Fruit fly (Drosophila melanogaster) whole organism, embryonic: ENCODE results near the gene osk.

Experiments
- Ada2b ChIP-seq: fragments of 200-800 bp; sonication (Bioruptor generic); IDR thresholded peaks from 2 replicates; pipeline ENCODE4 v1.3.6; 2022; ENCODE audit warnings: missing biosample characterization, missing genetic modification characterization
- Atf-2 ChIP-seq: fragments of 200-800 bp; sonication (Bioruptor generic); optimal IDR thresholded peaks from 2 replicates; lab custom pipeline; 2016; ENCODE audit warnings: missing biosample characterization, missing genetic modification characterization
- Atf3 ChIP-seq: fragments of 200-800 bp; sonication (Bioruptor generic); optimal IDR thresholded peaks from 3 replicates; lab custom pipeline; 2016; ENCODE audit warnings: missing biosample characterization, missing genetic modification characterization
- CG10979 ChIP-seq: fragments of 200-800 bp; sonication (Bioruptor generic); optimal IDR thresholded peaks from 2 replicates; lab custom pipeline; 2018; ENCODE audit warnings: missing biosample characterization, mild to moderate bottlenecking, missing genetic modification characterization, moderate library complexity
- CG11085 ChIP-seq: fragments of 200-800 bp; sonication (Bioruptor generic); IDR thresholded peaks from 2 replicates; pipeline ENCODE4 v1.3.6; 2022; ENCODE audit warnings: missing biosample characterization, missing genetic modification characterization
- CG12299 ChIP-seq: fragments of 200-800 bp; sonication (Bioruptor generic); optimal IDR thresholded peaks from 2 replicates; lab custom pipeline; 2018; ENCODE audit warnings: missing biosample characterization, mild to moderate bottlenecking, missing genetic modification characterization
- CG1233 ChIP-seq: fragments of 200-800 bp; sonication (Bioruptor generic); optimal IDR thresholded peaks from 4 replicates; lab custom pipeline; 2018; ENCODE audit warnings: missing biosample characterization, mild to moderate bottlenecking, missing genetic modification characterization
- CG13775 ChIP-seq: fragments of 200-800 bp; sonication (Bioruptor generic); optimal IDR thresholded peaks from 3 replicates; lab custom pipeline; 2017; ENCODE audit warnings: missing biosample characterization, mild to moderate bottlenecking, missing genetic modification characterization
- CG14441 ChIP-seq: fragments of 200-800 bp; sonication (Bioruptor generic); IDR thresholded peaks from 2 replicates; pipeline ENCODE4 v1.3.6; 2022; ENCODE audit warnings: missing biosample characterization, missing genetic modification characterization
- CG16813 ChIP-seq: fragments of 200-800 bp; sonication (Bioruptor generic); IDR thresholded peaks from 3 replicates; pipeline ENCODE4 v1.3.6; 2022; ENCODE audit warnings: missing biosample characterization, missing genetic modification characterization; ENCODE audit not compliant: partially characterized antibody
- CG1792 ChIP-seq: fragments of 200-800 bp; sonication (Bioruptor generic); optimal IDR thresholded peaks from 2 replicates; lab custom pipeline; 2016; ENCODE audit warnings: missing biosample characterization, missing genetic modification characterization
- CG2678 ChIP-seq: fragments of 200-800 bp; sonication (Bioruptor generic); optimal IDR thresholded peaks from 3 replicates; lab custom pipeline; 2019; ENCODE audit warnings: missing biosample characterization, mild to moderate bottlenecking, missing genetic modification characterization, moderate library complexity
- CG33557 ChIP-seq: fragments of 200-800 bp; sonication (Bioruptor generic); optimal IDR thresholded peaks from 2 replicates; lab custom pipeline; 2019; ENCODE audit warnings: missing biosample characterization, mild to moderate bottlenecking, missing genetic modification characterization, moderate library complexity
- CG4730 ChIP-seq: fragments of 200-800 bp; sonication (Bioruptor generic); IDR thresholded peaks from 2 replicates; pipeline ENCODE4 v1.3.6; 2022; ENCODE audit warnings: missing biosample characterization, missing genetic modification characterization
- CG5953 ChIP-seq: fragments of 200-800 bp; sonication (Bioruptor generic); IDR thresholded peaks from 2 replicates; pipeline ENCODE4 v1.3.6; 2022; ENCODE audit warnings: missing biosample characterization, missing genetic modification characterization
- CG9727 ChIP-seq: fragments of 200-800 bp; sonication (Bioruptor generic); optimal IDR thresholded peaks from 3 replicates; lab custom pipeline; 2017; ENCODE audit warnings: missing biosample characterization, mild to moderate bottlenecking, missing genetic modification characterization
- CTCF ChIP-seq: fragments of 200-800 bp; sonication (Bioruptor generic); optimal IDR thresholded peaks from 2 replicates; lab custom pipeline; 2017; ENCODE audit warnings: missing biosample characterization, mild to moderate bottlenecking, missing genetic modification characterization, moderate library complexity
- CoRest ChIP-seq: fragments of 200-800 bp; sonication (Bioruptor generic); optimal IDR thresholded peaks from 3 replicates; lab custom pipeline; 2018; ENCODE audit warnings: missing biosample characterization, mild to moderate bottlenecking, missing genetic modification characterization, moderate library complexity
- Doc2 ChIP-seq: fragments of 200-800 bp; sonication (Bioruptor generic); IDR thresholded peaks from 2 replicates; pipeline ENCODE4 v1.3.6; 2022; ENCODE audit warnings: missing biosample characterization, missing genetic modification characterization
- Ets65A ChIP-seq: fragments of 200-800 bp; sonication (Bioruptor generic); peaks from one replicate; lab custom pipeline; 2016; ENCODE audit warnings: missing biosample characterization, missing genetic modification characterization
- Fer1 ChIP-seq: fragments of 200-800 bp; sonication (Bioruptor generic); optimal IDR thresholded peaks from 2 replicates; lab custom pipeline; 2017; ENCODE audit warnings: missing biosample characterization, mild to moderate bottlenecking, missing genetic modification characterization
- H15 ChIP-seq: fragments of 200-800 bp; sonication (Bioruptor generic); IDR thresholded peaks from 3 replicates; pipeline ENCODE4 v1.3.6; 2022; ENCODE audit warnings: missing biosample characterization, missing genetic modification characterization
- Hey ChIP-seq: fragments of 200-800 bp; sonication (Bioruptor generic); optimal IDR thresholded peaks from 3 replicates; lab custom pipeline; 2018; ENCODE audit warnings: missing biosample characterization, mild to moderate bottlenecking, missing genetic modification characterization
- Myb ChIP-seq: fragments of 200-800 bp; sonication (Bioruptor generic); optimal IDR thresholded peaks from 2 replicates; lab custom pipeline; 2016; ENCODE audit warnings: missing biosample characterization, missing genetic modification characterization
- NFAT ChIP-seq: fragments of 200-800 bp; sonication (Bioruptor generic); IDR thresholded peaks from 2 replicates; pipeline ENCODE4 v1.3.6; 2022; ENCODE audit warnings: missing biosample characterization, missing genetic modification characterization
- Usf ChIP-seq: fragments of 200-800 bp; sonication (Bioruptor generic); optimal IDR thresholded peaks from 2 replicates; lab custom pipeline; 2017; ENCODE audit warnings: missing genotype, missing biosample characterization, missing genetic modification characterization
- YL-1 ChIP-seq: fragments of 200-800 bp; sonication (Bioruptor generic); optimal IDR thresholded peaks from 3 replicates; lab custom pipeline; 2017; ENCODE audit warnings: missing biosample characterization, mild to moderate bottlenecking, missing genetic modification characterization
- ase ChIP-seq: fragments of 200-800 bp; sonication (Bioruptor generic); IDR thresholded peaks from 3 replicates; pipeline ENCODE4 v1.3.6; 2022; ENCODE audit warnings: missing biosample characterization, missing genetic modification characterization
- cad ChIP-seq: fragments of >200 bp; optimal IDR thresholded peaks from 2 replicates; lab custom pipeline; 2017; ENCODE audit warnings: missing biosample characterization, missing genetic modification characterization
- disco-r ChIP-seq: fragments of 200-800 bp; sonication (Bioruptor generic); optimal IDR thresholded peaks from 2 replicates; lab custom pipeline; 2016; ENCODE audit warnings: missing biosample characterization, missing genetic modification characterization
- dmrt99B ChIP-seq: fragments of 200-800 bp; sonication (Bioruptor generic); optimal IDR thresholded peaks from 2 replicates; lab custom pipeline; 2018; ENCODE audit warnings: missing biosample characterization, mild to moderate bottlenecking, missing genetic modification characterization, moderate library complexity
- fd102C ChIP-seq: fragments of 200-800 bp; sonication (Bioruptor generic); optimal IDR thresholded peaks from 2 replicates; lab custom pipeline; 2018; ENCODE audit warnings: missing biosample characterization, mild to moderate bottlenecking, missing genetic modification characterization, moderate library complexity
- gcm2 ChIP-seq: fragments of 200-800 bp; sonication (Bioruptor generic); optimal IDR thresholded peaks from 2 replicates; lab custom pipeline; 2016; ENCODE audit warnings: missing biosample characterization, missing genetic modification characterization
- gem ChIP-seq: fragments of 200-800 bp; sonication (Bioruptor generic); optimal IDR thresholded peaks from 2 replicates; lab custom pipeline; 2019; ENCODE audit warnings: missing biosample characterization, mild to moderate bottlenecking, missing genetic modification characterization, moderate library complexity
- insv ChIP-seq, 2 experiments: fragments of 200-800 bp; sonication (Bioruptor generic); optimal IDR thresholded peaks; 3 replicates each; lab custom pipeline; 2016 to 2018; ENCODE audit warnings: missing biosample characterization in 2 of 2, missing genetic modification characterization in 2 of 2
- ken ChIP-seq: fragments of 200-800 bp; sonication (Bioruptor generic); IDR thresholded peaks from 3 replicates; pipeline ENCODE4 v1.3.6; 2022; ENCODE audit warnings: missing biosample characterization, missing genetic modification characterization
- lab ChIP-seq: fragments of 200-800 bp; sonication (Bioruptor generic); optimal IDR thresholded peaks from 3 replicates; lab custom pipeline; 2017; ENCODE audit warnings: missing biosample characterization, missing genetic modification characterization, mild to moderate bottlenecking, moderate library complexity, missing genetic modification reagents
- lov ChIP-seq, 2 experiments: fragments of 200-800 bp in 1 of 2; fragments of >200 bp in 1 of 2; sonication (Bioruptor generic) in 1 of 2; IDR thresholded peaks in 1 of 2; optimal IDR thresholded peaks in 1 of 2; 2 replicates in 1 of 2; 3 replicates in 1 of 2; pipeline versions ENCODE4 v1.3.6 to Lab custom; 2017 to 2022; ENCODE audit warnings: missing biosample characterization in 1 of 2, missing genetic modification characterization in 1 of 2
- maf-S ChIP-seq: fragments of 200-800 bp; sonication (Bioruptor generic); optimal IDR thresholded peaks from 2 replicates; lab custom pipeline; 2016; ENCODE audit warnings: missing biosample characterization, missing genetic modification characterization
- nau ChIP-seq: fragments of 200-800 bp; sonication (Bioruptor generic); optimal IDR thresholded peaks from 3 replicates; lab custom pipeline; 2017; ENCODE audit warnings: missing biosample characterization, mild to moderate bottlenecking, missing genetic modification characterization, missing genetic modification reagents
- nerfin-2 ChIP-seq: fragments of 200-800 bp; sonication (Bioruptor generic); IDR thresholded peaks from 2 replicates; pipeline ENCODE4 v1.3.6; 2022; ENCODE audit warnings: missing biosample characterization, missing genetic modification characterization; ENCODE audit not compliant: partially characterized antibody
- pho ChIP-seq: fragments of 200-800 bp; sonication (Bioruptor generic); optimal IDR thresholded peaks from 2 replicates; lab custom pipeline; 2016; ENCODE audit warnings: missing biosample characterization, missing genetic modification characterization
- pita ChIP-seq: fragments of 200-800 bp; sonication (Bioruptor generic); optimal IDR thresholded peaks from 2 replicates; lab custom pipeline; 2017; ENCODE audit warnings: missing biosample characterization, mild to moderate bottlenecking, missing genetic modification characterization
- pnt ChIP-seq: fragments of 200-800 bp; sonication (Bioruptor generic); optimal IDR thresholded peaks from 3 replicates; lab custom pipeline; 2016; ENCODE audit warnings: missing biosample characterization, missing genetic modification characterization
- pros ChIP-seq: fragments of 200-800 bp; sonication (Bioruptor generic); optimal IDR thresholded peaks from 3 replicates; lab custom pipeline; 2019; ENCODE audit warnings: missing biosample characterization, mild to moderate bottlenecking, missing genetic modification characterization, moderate library complexity
- pum ChIP-seq: fragments of 200-800 bp; sonication (Bioruptor generic); optimal IDR thresholded peaks from 2 replicates; lab custom pipeline; 2016; ENCODE audit warnings: missing biosample characterization, missing genetic modification characterization
- seq ChIP-seq: fragments of 200-800 bp; sonication (Bioruptor generic); IDR thresholded peaks from 2 replicates; pipeline ENCODE4 v1.3.6; 2022; ENCODE audit warnings: missing biosample characterization, missing genetic modification characterization
- sim ChIP-seq: fragments of 200-800 bp; sonication (Bioruptor generic); IDR thresholded peaks from 2 replicates; pipeline ENCODE4 v1.3.6; 2022; ENCODE audit warnings: missing biosample characterization, missing genetic modification characterization
- stc ChIP-seq: fragments of 200-800 bp; sonication (Bioruptor generic); IDR thresholded peaks from 2 replicates; pipeline ENCODE4 v1.3.6; 2022; ENCODE audit warnings: missing biosample characterization, missing genetic modification characterization

Gene osk

dm6 chr3R:8979850-8980775, 45.2 kb downstream of the osk start (continued):
- TF ChIP-seq Atf3 (GFP tag; lab: Kevin White, UChicago) = no peak
- TF ChIP-seq CG33557 (GFP tag; lab: Kevin White, UChicago) = no peak
- peak; percentile 24 for TF ChIP-seq CoRest (tag; lab: Kevin White, UChicago)
- TF ChIP-seq pros (GFP tag; lab: Kevin White, UChicago) = no peak
- peak; percentile 32 for TF ChIP-seq CG9727 (GFP tag; lab: Kevin White, UChicago)
- 0 out of 2 replicates have a peak, but pooled peaks have one; percentile 27 for TF ChIP-seq sim (GFP tag; lab: Robert Waterston, UW)
- peak; percentile 3 for TF ChIP-seq gcm2
- TF ChIP-seq CG2678 = peak; percentile 8
- TF ChIP-seq lov (optimal IDR thresholded peaks at IDR 0.05; lab: Kevin White, UChicago) = no peak
- TF ChIP-seq lov (GFP tag; IDR thresholded peaks at IDR 0.05; lab: Robert Waterston, UW) = 0 out of 3 replicates have a peak, but pooled peaks have one; percentile 4
- peak in 1 of 2 experiments; percentile 3 for TF ChIP-seq insv (GFP tag; optimal IDR thresholded peaks at IDR 0.05; lab: Kevin White, UChicago)
- TF ChIP-seq Atf-2 = peak; percentile 14
- TF ChIP-seq CG11085 (GFP tag; lab: Robert Waterston, UW) = no peak
- no peak for TF ChIP-seq Doc2 (GFP tag; lab: Robert Waterston, UW)
- no peak for TF ChIP-seq NFAT (GFP tag; lab: Robert Waterston, UW)
- no peak for TF ChIP-seq CG14441 (GFP tag; lab: Robert Waterston, UW)
- TF ChIP-seq fd102C = no peak
- no peak for TF ChIP-seq CG5953 (GFP tag; lab: Robert Waterston, UW)
- no peak for TF ChIP-seq Fer1
- peak; percentile 60; the same call in 2 of the 3 replicates for TF ChIP-seq CG16813 (GFP tag; lab: Robert Waterston, UW)
- no peak for TF ChIP-seq Usf (GFP tag; lab: Kevin White, UChicago)
- no peak for TF ChIP-seq Ada2b (GFP tag; lab: Robert Waterston, UW)
- TF ChIP-seq disco-r (GFP tag; lab: Kevin White, UChicago) = no peak
- no peak for TF ChIP-seq pita (GFP tag; lab: Kevin White, UChicago)
- TF ChIP-seq dmrt99B (tag; lab: Kevin White, UChicago) = no peak
- no peak for TF ChIP-seq ase (GFP tag; lab: Robert Waterston, UW)
- peak; percentile 8 for TF ChIP-seq pum (GFP tag; lab: Kevin White, UChicago)
- TF ChIP-seq nerfin-2 (GFP tag; lab: Robert Waterston, UW) = 0 out of 2 replicates have a peak, but pooled peaks have one; percentile 22
- TF ChIP-seq cad = no peak
- TF ChIP-seq pnt = peak; percentile 10
- TF ChIP-seq seq (GFP tag; lab: Robert Waterston, UW) = peak; percentile 54
- 0 out of 3 replicates have a peak, but pooled peaks have one; percentile 30 for TF ChIP-seq ken (GFP tag; lab: Robert Waterston, UW)
- TF ChIP-seq Ets65A (GFP tag; lab: Kevin White, UChicago) = no peak
- peak; percentile 39 for TF ChIP-seq lab (GFP tag; lab: Kevin White, UChicago)
- TF ChIP-seq CG1792 (GFP tag; lab: Kevin White, UChicago) = no peak
- TF ChIP-seq gem = peak; percentile 1
- TF ChIP-seq pho = no peak
- 0 out of 3 replicates have a peak, but pooled peaks have one; percentile 6 for TF ChIP-seq H15 (GFP tag; lab: Robert Waterston, UW)
- no peak for TF ChIP-seq Myb (GFP tag; lab: Kevin White, UChicago)
- TF ChIP-seq nau (GFP tag; lab: Kevin White, UChicago) = peak; percentile 17
- no peak for TF ChIP-seq CG4730 (GFP tag; lab: Robert Waterston, UW)
- peak; percentile 98 for TF ChIP-seq CTCF
- TF ChIP-seq CG1233 (GFP tag; lab: Kevin White, UChicago) = peak; percentile 6
- no peak for TF ChIP-seq YL-1 (GFP tag; lab: Kevin White, UChicago)
- TF ChIP-seq CG13775 (GFP tag; lab: Kevin White, UChicago) = no peak
- no peak for TF ChIP-seq Hey
- no peak for TF ChIP-seq CG10979 (tag; lab: Kevin White, UChicago)
- no peak for TF ChIP-seq stc (GFP tag; lab: Robert Waterston, UW)
- no peak for TF ChIP-seq maf-S
- no peak for TF ChIP-seq CG12299 (tag; lab: Kevin White, UChicago)
